Worm (Caenorhabditis elegans) whole organism, L4/young adult: Measurements from ENCODE around the gene srw-145.

Source experiments
- dao-5 ChIP-seq: sonication (generic microtip); optimal IDR thresholded peaks from 2 replicates; lab custom pipeline; 2016; ENCODE audit warnings: missing genotype, missing genetic modification characterization, moderate library complexity, missing compliant biosample characterization
- him-1 ChIP-seq: sonication (generic microtip); optimal IDR thresholded peaks from 2 replicates; lab custom pipeline; 2016; ENCODE audit warnings: missing genotype, missing genetic modification reagents, missing genetic modification characterization, missing compliant biosample characterization

DNA sequence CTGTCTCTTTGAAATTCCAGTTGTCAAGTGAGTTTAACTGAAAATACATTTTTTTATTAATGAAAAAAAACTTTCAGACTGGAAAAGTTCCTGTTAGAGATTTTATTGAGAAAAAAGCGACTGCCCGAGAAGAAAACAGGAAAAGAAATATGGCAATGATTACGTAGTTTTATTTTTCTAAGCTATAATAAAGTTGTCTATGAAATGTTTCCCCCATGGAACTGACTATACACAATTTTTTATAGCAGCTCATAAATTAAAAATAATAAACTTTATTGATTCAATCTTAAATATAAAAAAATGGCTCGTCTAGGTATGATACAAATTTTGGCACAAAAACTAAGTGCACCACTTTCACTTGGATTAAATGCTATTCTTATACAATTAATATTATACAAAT, 34.5 kb upstream of the srw-145 start, which contains the start of gene C06B3.1:
- TF ChIP-seq dao-5 (tag; lab: Kevin White, UChicago) (no peak), him-1 (tag; lab: Kevin White, UChicago) (no peak)
